Worm (Caenorhabditis elegans): ENCODE data around the gene kqt-3.

ce11 chrII:13752016-13752415, 55.9 kb downstream of the kqt-3 start, which contains the start of gene arrd-14:
- TF ChIP-seq aly-1 (tag; optimal IDR thresholded peaks at IDR 0.05) (no peak), tra-4 (tag; optimal IDR thresholded peaks at IDR 0.05) (no peak), tbx-11 (GFP tag; IDR thresholded peaks at IDR 0.05) (no peak), ama-1 (optimal IDR thresholded peaks at IDR 0.05) (no peak), flt-1 (GFP tag; IDR thresholded peaks at IDR 0.05) (no peak), F13C5.2 (tag; optimal IDR thresholded peaks at IDR 0.05) (no peak), ets-7 (tag; optimal IDR thresholded peaks at IDR 0.05) (no peak), tbx-37 (GFP tag; conservative IDR thresholded peaks at IDR 0.05) (no peak), hmg-4 (GFP tag; optimal IDR thresholded peaks at IDR 0.05) (no peak), B0310.2 (tag; optimal IDR thresholded peaks at IDR 0.05) (no peak), pes-1 (GFP tag; IDR thresholded peaks at IDR 0.05) (no peak), sea-1 (GFP tag; conservative IDR thresholded peaks at IDR 0.05) (no peak), scrt-1 (GFP tag; IDR thresholded peaks at IDR 0.05) (no peak), hmbx-1 (tag; optimal IDR thresholded peaks at IDR 0.05) (no peak)

Data from whole organism, early embryonic.